Fruit fly (Drosophila melanogaster) whole organism, adult: ENCODE data around the gene ninaE.

Source experiments
- CG12768 ChIP-seq: fragments of 200-800 bp; sonication (Bioruptor generic); optimal IDR thresholded peaks from 2 replicates; lab custom pipeline; 2017; ENCODE audit warnings: missing biosample characterization, missing genetic modification characterization, mild to moderate bottlenecking, moderate library complexity, missing genetic modification reagents
- CG14711 ChIP-seq: fragments of 200-800 bp; sonication (Bioruptor generic); optimal IDR thresholded peaks from 2 replicates; lab custom pipeline; 2018; ENCODE audit warnings: missing biosample characterization, mild to moderate bottlenecking, missing genetic modification characterization, moderate library complexity
- CG33017 ChIP-seq: fragments of 200-800 bp; sonication (Bioruptor generic); optimal IDR thresholded peaks from 2 replicates; lab custom pipeline; 2018; ENCODE audit warnings: missing biosample characterization, mild to moderate bottlenecking, missing genetic modification characterization, moderate library complexity
- ovo ChIP-seq: fragments of 200-800 bp; sonication (Bioruptor generic); optimal IDR thresholded peaks from 2 replicates; lab custom pipeline; 2016; ENCODE audit warnings: missing biosample characterization, missing genetic modification characterization
- toe ChIP-seq: fragments of 200-800 bp; sonication (Bioruptor generic); optimal IDR thresholded peaks from 2 replicates; lab custom pipeline; 2016; ENCODE audit warnings: missing biosample characterization, missing genetic modification characterization

DNA sequence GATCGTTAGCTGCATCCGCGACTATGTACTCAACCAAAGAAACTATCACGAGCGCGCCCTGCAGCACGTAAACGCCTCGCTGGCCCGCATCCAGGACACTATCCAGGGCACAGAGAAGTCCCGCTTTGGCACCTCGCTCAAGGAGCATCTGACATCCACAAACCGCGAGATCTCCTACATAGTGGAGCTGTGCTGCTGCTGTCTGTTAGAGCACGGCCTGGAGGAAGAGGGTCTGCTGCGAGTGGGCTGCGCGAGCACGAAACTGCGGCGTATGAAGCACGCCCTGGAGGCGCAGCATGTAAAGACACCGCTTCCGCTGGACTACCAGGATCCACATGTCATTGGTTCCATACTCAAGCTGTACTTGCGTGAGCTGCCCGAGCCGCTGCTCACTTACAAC is 23.0 kb upstream of the ninaE start:
- no peak for TF ChIP-seq CG14711
- TF ChIP-seq CG33017 (tag; lab: Kevin White, UChicago): no peak
- no peak for TF ChIP-seq CG12768
- TF ChIP-seq toe (GFP tag; lab: Kevin White, UChicago): no peak
- TF ChIP-seq ovo (GFP tag; lab: Kevin White, UChicago): no peak
